Fruit fly (Drosophila melanogaster): ENCODE results near the gene Arfrp1.

Gene Arfrp1

DNA sequence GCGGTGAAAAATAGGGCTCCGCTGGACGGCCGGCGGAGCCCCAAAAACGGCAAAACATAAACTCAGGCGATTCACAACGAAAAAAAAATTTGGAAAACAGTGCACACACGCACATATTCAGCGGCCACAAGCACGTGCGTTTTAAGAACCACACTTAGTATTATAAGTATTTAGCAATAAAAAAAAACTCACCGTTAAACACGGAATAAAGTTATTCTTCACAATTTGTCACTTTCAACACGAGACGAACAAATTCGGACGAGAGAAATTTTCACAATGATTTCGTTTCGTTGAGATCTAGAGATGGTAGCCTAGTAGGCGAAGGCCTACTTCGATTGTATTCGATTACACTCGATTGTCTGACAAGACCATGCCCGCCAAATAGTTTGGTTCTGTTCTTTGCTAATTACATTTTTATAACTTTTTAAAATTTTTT, 49.5 kb downstream of the Arfrp1 start, which contains the start of gene His3.3B (continued):
- no peak for TF ChIP-seq abd-A (tag; optimal IDR thresholded peaks at IDR 0.05)
- no peak for TF ChIP-seq CG18262 (tag; optimal IDR thresholded peaks at IDR 0.05)
- no peak for TF ChIP-seq crol (GFP tag; IDR thresholded peaks at IDR 0.05)
- TF ChIP-seq CG13894 (tag; optimal IDR thresholded peaks at IDR 0.05), result peak; percentile 38
- peak; percentile 40 for TF ChIP-seq stwl (tag; optimal IDR thresholded peaks at IDR 0.05)
- TF ChIP-seq HLH54F (GFP tag; optimal IDR thresholded peaks at IDR 0.05), result no peak
- TF ChIP-seq lab (GFP tag; optimal IDR thresholded peaks at IDR 0.05), result peak; percentile 49
- peak; percentile 0 for TF ChIP-seq caup (GFP tag; optimal IDR thresholded peaks at IDR 0.05; ENCODE audit: severe bottlenecking)
- no peak for TF ChIP-seq fd96Cb (tag; optimal IDR thresholded peaks at IDR 0.05)
- TF ChIP-seq H15 (GFP tag; IDR thresholded peaks at IDR 0.05), result no peak
- no peak for TF ChIP-seq CG13123 (GFP tag; optimal IDR thresholded peaks at IDR 0.05)
- no peak for TF ChIP-seq ems (GFP tag; optimal IDR thresholded peaks at IDR 0.05)
- TF ChIP-seq HmgD (GFP tag; optimal IDR thresholded peaks at IDR 0.05), result no peak
- TF ChIP-seq CG8290 (GFP tag; optimal IDR thresholded peaks at IDR 0.05), result no peak
- TF ChIP-seq CG8290 (tag; optimal IDR thresholded peaks at IDR 0.05), result peak in 1 of 2 experiments; percentile 48
- peak; percentile 4 for TF ChIP-seq CG16863 (GFP tag; optimal IDR thresholded peaks at IDR 0.05)
- no peak for TF ChIP-seq z (GFP tag; IDR thresholded peaks at IDR 0.05)
- TF ChIP-seq dan (GFP tag; IDR thresholded peaks at IDR 0.05), result no peak
- TF ChIP-seq Dad (GFP tag; optimal IDR thresholded peaks at IDR 0.05), result peak; percentile 1
- no peak for TF ChIP-seq Atf6 (GFP tag; IDR thresholded peaks at IDR 0.05)
- no peak for TF ChIP-seq Lim3 (GFP tag; IDR thresholded peaks at IDR 0.05)
- no peak for TF ChIP-seq gcm2 (GFP tag; optimal IDR thresholded peaks at IDR 0.05)
- no peak for TF ChIP-seq Oaz (GFP tag; IDR thresholded peaks at IDR 0.05)
- peak; percentile 20 for TF ChIP-seq CG2678 (tag; optimal IDR thresholded peaks at IDR 0.05)
- no peak for TF ChIP-seq CG6689 (GFP tag; IDR thresholded peaks at IDR 0.05)
- peak; percentile 7 for TF ChIP-seq Max (GFP tag; optimal IDR thresholded peaks at IDR 0.05)
- peak; percentile 34 for TF ChIP-seq CG12155 (GFP tag; optimal IDR thresholded peaks at IDR 0.05)
- peak; percentile 90 for TF ChIP-seq Sry-δ (GFP tag; optimal IDR thresholded peaks at IDR 0.05)
- TF ChIP-seq D (optimal IDR thresholded peaks at IDR 0.05), result no peak
- no peak for TF ChIP-seq D (GFP tag; optimal IDR thresholded peaks at IDR 0.05)
- TF ChIP-seq inv (GFP tag; IDR thresholded peaks at IDR 0.05; ENCODE audit: partially characterized antibody), result no peak
- TF ChIP-seq amos (GFP tag; IDR thresholded peaks at IDR 0.05; ENCODE audit: partially characterized antibody), result peak; percentile 56; the same call in 1 of the 2 replicates
- no peak for TF ChIP-seq Aef1 (GFP tag; IDR thresholded peaks at IDR 0.05)
- TF ChIP-seq gcm (GFP tag; optimal IDR thresholded peaks at IDR 0.05), result peak; percentile 17
- TF ChIP-seq gfzf (GFP tag; optimal IDR thresholded peaks at IDR 0.05), result peak; percentile 53
- TF ChIP-seq slou (GFP tag; optimal IDR thresholded peaks at IDR 0.05), result no peak
- no peak for TF ChIP-seq org-1 (GFP tag; optimal IDR thresholded peaks at IDR 0.05)
- TF ChIP-seq CG15269 (tag; optimal IDR thresholded peaks at IDR 0.05), result peak; percentile 31
- no peak for TF ChIP-seq aop (GFP tag; IDR thresholded peaks at IDR 0.05)
- TF ChIP-seq CG3065 (GFP tag; optimal IDR thresholded peaks at IDR 0.05), result peak; percentile 82
- no peak for TF ChIP-seq CG18476 (GFP tag; optimal IDR thresholded peaks at IDR 0.05)
- no peak for TF ChIP-seq sob (GFP tag; IDR thresholded peaks at IDR 0.05)
- no peak for TF ChIP-seq CG10431 (GFP tag; optimal IDR thresholded peaks at IDR 0.05)
- TF ChIP-seq CG7357 (GFP tag; IDR thresholded peaks at IDR 0.05), result no peak
- TF ChIP-seq mld (GFP tag; IDR thresholded peaks at IDR 0.05; ENCODE audit: partially characterized antibody), result peak; percentile 28; the same call in 1 of the 3 replicates
- peak; percentile 38; the same call in 1 of the 2 replicates for TF ChIP-seq bowl (GFP tag; IDR thresholded peaks at IDR 0.05)
- no peak for TF ChIP-seq chif (GFP tag; optimal IDR thresholded peaks at IDR 0.05)
- no peak for TF ChIP-seq CG9437 (GFP tag; optimal IDR thresholded peaks at IDR 0.05)
- TF ChIP-seq CG8944 (GFP tag; optimal IDR thresholded peaks at IDR 0.05), result no peak
- no peak for TF ChIP-seq CG15011 (GFP tag; optimal IDR thresholded peaks at IDR 0.05)
- TF ChIP-seq Trl (optimal IDR thresholded peaks at IDR 0.05), result no peak
- peak; percentile 5 for TF ChIP-seq Trl (GFP tag; optimal IDR thresholded peaks at IDR 0.05)
- peak; percentile 22 for TF ChIP-seq odd (GFP tag; optimal IDR thresholded peaks at IDR 0.05)

All from whole organism, embryonic.